Fruit fly (Drosophila melanogaster) whole organism, embryonic: ENCODE results near the gene CG14234.

Experiments used
- CG12391 ChIP-seq: fragments of 200-800 bp; sonication (Bioruptor generic); optimal IDR thresholded peaks from 3 replicates; lab custom pipeline; 2018; ENCODE audit warnings: missing biosample characterization, mild to moderate bottlenecking, missing genetic modification characterization, moderate library complexity
- CG8478 ChIP-seq: fragments of >200 bp; optimal IDR thresholded peaks from 2 replicates; lab custom pipeline; 2018
- Hr78 ChIP-seq, 2 experiments: fragments of 200-800 bp in 1 of 2; fragments of >200 bp in 1 of 2; sonication (Bioruptor generic) in 1 of 2; optimal IDR thresholded peaks; 2 replicates each; lab custom pipeline; 2017 to 2019; ENCODE audit warnings: missing biosample characterization in 2 of 2, missing genetic modification characterization in 2 of 2, mild to moderate bottlenecking in 1 of 2, moderate library complexity in 1 of 2
- abd-A ChIP-seq: fragments of 200-800 bp; sonication (Bioruptor generic); optimal IDR thresholded peaks from 3 replicates; lab custom pipeline; 2019; ENCODE audit warnings: missing biosample characterization, mild to moderate bottlenecking, missing genetic modification characterization, moderate library complexity
- crp ChIP-seq, 2 experiments: fragments of 200-800 bp; sonication (Bioruptor generic); optimal IDR thresholded peaks; 2 replicates in 1 of 2; 3 replicates in 1 of 2; lab custom pipeline; 2017; ENCODE audit warnings: missing biosample characterization in 2 of 2, missing genetic modification characterization in 2 of 2, mild to moderate bottlenecking in 1 of 2, moderate library complexity in 1 of 2
- zf30C ChIP-seq: fragments of 200-800 bp; sonication (Bioruptor generic); optimal IDR thresholded peaks from 3 replicates; lab custom pipeline; 2018; ENCODE audit warnings: missing biosample characterization, mild to moderate bottlenecking, missing genetic modification characterization

DNA sequence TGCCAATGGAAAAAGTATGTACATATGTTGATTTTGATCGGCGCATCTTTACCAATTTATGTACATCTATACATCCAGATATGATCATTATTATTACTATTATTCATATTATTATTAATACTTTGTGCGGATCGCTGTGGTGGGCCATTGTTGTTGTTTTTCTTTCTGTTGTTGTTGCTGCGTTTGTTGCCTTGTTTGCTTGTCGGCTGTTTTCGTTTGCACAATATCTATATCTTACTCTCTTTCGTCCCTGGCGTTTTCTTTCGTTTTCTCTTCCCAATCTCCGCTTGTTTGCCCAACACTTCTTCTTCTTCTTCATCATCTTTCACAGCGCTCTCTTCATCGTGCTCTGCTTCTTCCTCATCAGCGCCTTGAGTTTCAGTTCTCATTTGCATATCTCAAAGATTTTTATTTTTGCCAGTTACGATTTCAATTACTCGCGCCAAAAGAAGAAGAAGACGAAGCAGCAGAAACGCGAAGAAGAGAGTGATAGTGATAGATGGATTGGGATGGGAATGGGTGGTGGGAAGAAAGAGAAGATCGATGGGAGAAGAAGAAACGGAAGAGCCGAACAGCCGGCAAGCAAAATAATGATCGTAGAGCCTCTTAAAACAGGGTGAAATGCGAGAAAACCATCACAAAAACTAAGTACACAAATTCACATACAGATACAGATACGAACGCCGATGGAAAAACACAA lies 52.7 kb downstream of the CG14234 start:
- TF ChIP-seq CG8478 (lab: Kevin White, UChicago) = no peak
- TF ChIP-seq abd-A (tag; lab: Kevin White, UChicago) = no peak
- TF ChIP-seq CG12391 (tag; lab: Kevin White, UChicago) = no peak
- TF ChIP-seq crp (GFP tag; optimal IDR thresholded peaks at IDR 0.05; lab: Kevin White, UChicago) = no peak
- TF ChIP-seq Hr78 (GFP tag; optimal IDR thresholded peaks at IDR 0.05; lab: Kevin White, UChicago) = no peak
- no peak for TF ChIP-seq zf30C (GFP tag; lab: Kevin White, UChicago)
